Fruit fly (Drosophila melanogaster) whole organism, embryonic: Measurements from ENCODE around the gene CG42342.
A peak's percentile ranks its signal among the peaks of the same experiment; 100 is the strongest.

Source experiments
- Ada2b ChIP-seq: fragments of 200-800 bp; sonication (Bioruptor generic); IDR thresholded peaks from 2 replicates; pipeline ENCODE4 v1.3.6; 2022; ENCODE audit warnings: missing biosample characterization, missing genetic modification characterization
- Bdp1 ChIP-seq: fragments of 200-800 bp; sonication (Bioruptor generic); optimal IDR thresholded peaks from 3 replicates; lab custom pipeline; 2016; ENCODE audit warnings: missing biosample characterization, missing genetic modification characterization
- CG11085 ChIP-seq: fragments of 200-800 bp; sonication (Bioruptor generic); IDR thresholded peaks from 2 replicates; pipeline ENCODE4 v1.3.6; 2022; ENCODE audit warnings: missing biosample characterization, missing genetic modification characterization
- CG14441 ChIP-seq: fragments of 200-800 bp; sonication (Bioruptor generic); IDR thresholded peaks from 2 replicates; pipeline ENCODE4 v1.3.6; 2022; ENCODE audit warnings: missing biosample characterization, missing genetic modification characterization
- CG14965 ChIP-seq: fragments of 200-800 bp; sonication (Bioruptor generic); optimal IDR thresholded peaks from 2 replicates; lab custom pipeline; 2016; ENCODE audit warnings: missing biosample characterization, missing genetic modification characterization, borderline replicate concordance
- CG15269 ChIP-seq: fragments of 200-800 bp; sonication (Bioruptor generic); optimal IDR thresholded peaks from 2 replicates; lab custom pipeline; 2018; ENCODE audit warnings: missing biosample characterization, mild to moderate bottlenecking, missing genetic modification characterization, moderate library complexity
- CG15696 ChIP-seq: fragments of 200-800 bp; sonication (Bioruptor generic); optimal IDR thresholded peaks from 2 replicates; lab custom pipeline; 2019; ENCODE audit warnings: missing biosample characterization, mild to moderate bottlenecking, missing genetic modification characterization, moderate library complexity
- CG18599 ChIP-seq: fragments of 200-800 bp; sonication (Bioruptor generic); optimal IDR thresholded peaks from 3 replicates; lab custom pipeline; 2017; ENCODE audit warnings: missing biosample characterization, missing genetic modification characterization, mild to moderate bottlenecking, moderate library complexity, missing genetic modification reagents
- CG3163 ChIP-seq: fragments of 200-800 bp; sonication (Bioruptor generic); optimal IDR thresholded peaks from 3 replicates; lab custom pipeline; 2016; ENCODE audit warnings: missing biosample characterization, missing genetic modification characterization
- CG32772 ChIP-seq: fragments of 200-800 bp; sonication (Bioruptor generic); IDR thresholded peaks from 2 replicates; pipeline ENCODE4 v1.3.6; 2022; ENCODE audit warnings: missing biosample characterization, missing genetic modification characterization
- CG42726 ChIP-seq: fragments of 200-800 bp; sonication (Bioruptor generic); IDR thresholded peaks from 2 replicates; pipeline ENCODE4 v1.3.6; 2022; ENCODE audit warnings: missing biosample characterization, missing genetic modification characterization; ENCODE audit not compliant: partially characterized antibody
- CG6854 ChIP-seq: fragments of 200-800 bp; sonication (Bioruptor generic); optimal IDR thresholded peaks from 3 replicates; lab custom pipeline; 2017; ENCODE audit warnings: missing biosample characterization, mild to moderate bottlenecking, missing genetic modification characterization
- CG7963 ChIP-seq: fragments of 200-800 bp; sonication (Bioruptor generic); IDR thresholded peaks from 3 replicates; pipeline ENCODE4 v1.3.6; 2022; ENCODE audit warnings: missing biosample characterization, missing genetic modification characterization; ENCODE audit not compliant: partially characterized antibody
- CG8089 ChIP-seq: fragments of 200-800 bp; sonication (Bioruptor generic); optimal IDR thresholded peaks from 3 replicates; lab custom pipeline; 2016; ENCODE audit warnings: missing biosample characterization, missing genetic modification characterization
- CG8359 ChIP-seq: fragments of 200-800 bp; sonication (Bioruptor generic); optimal IDR thresholded peaks from 2 replicates; lab custom pipeline; 2017; ENCODE audit warnings: missing biosample characterization, mild to moderate bottlenecking, missing genetic modification characterization, borderline replicate concordance
- CG9797 ChIP-seq: fragments of 200-800 bp; sonication (Bioruptor generic); optimal IDR thresholded peaks from 3 replicates; lab custom pipeline; 2018; ENCODE audit warnings: missing biosample characterization, mild to moderate bottlenecking, missing genetic modification characterization
- D19B ChIP-seq: fragments of 200-800 bp; sonication (Bioruptor generic); optimal IDR thresholded peaks from 2 replicates; lab custom pipeline; 2017; ENCODE audit warnings: missing biosample characterization, mild to moderate bottlenecking, missing genetic modification characterization
- E2f1 ChIP-seq: fragments of 200-800 bp; sonication (Bioruptor generic); IDR thresholded peaks from 2 replicates; pipeline ENCODE4 v1.3.6; 2022; ENCODE audit warnings: missing biosample characterization, missing genetic modification characterization
- E2f2 ChIP-seq: fragments of 200-800 bp; sonication (Bioruptor generic); IDR thresholded peaks from 2 replicates; pipeline ENCODE4 v1.3.6; 2022; ENCODE audit warnings: missing biosample characterization, missing genetic modification characterization
- Elba2 ChIP-seq: fragments of 200-800 bp; sonication (Bioruptor generic); optimal IDR thresholded peaks from 3 replicates; lab custom pipeline; 2016; ENCODE audit warnings: missing biosample characterization, missing genetic modification characterization
- Ets65A ChIP-seq: fragments of 200-800 bp; sonication (Bioruptor generic); peaks from one replicate; lab custom pipeline; 2016; ENCODE audit warnings: missing biosample characterization, missing genetic modification characterization
- Ets97D ChIP-seq: fragments of 200-800 bp; sonication (Bioruptor generic); optimal IDR thresholded peaks from 3 replicates; lab custom pipeline; 2016; ENCODE audit warnings: missing biosample characterization, missing genetic modification characterization
- Lim3 ChIP-seq: fragments of 200-800 bp; sonication (Bioruptor generic); IDR thresholded peaks from 2 replicates; pipeline ENCODE4 v1.3.6; 2022; ENCODE audit warnings: missing biosample characterization, missing genetic modification characterization
- MESR4 ChIP-seq: fragments of 200-800 bp; sonication (Bioruptor generic); optimal IDR thresholded peaks from 2 replicates; lab custom pipeline; 2018; ENCODE audit warnings: missing biosample characterization, mild to moderate bottlenecking, missing genetic modification characterization, moderate library complexity
- Mes4 ChIP-seq: fragments of 200-800 bp; sonication (Bioruptor generic); optimal IDR thresholded peaks from 2 replicates; lab custom pipeline; 2016; ENCODE audit warnings: missing biosample characterization, missing genetic modification characterization
- NC2α ChIP-seq: fragments of 200-800 bp; sonication (Bioruptor generic); optimal IDR thresholded peaks from 2 replicates; lab custom pipeline; 2016; ENCODE audit warnings: missing biosample characterization, missing genetic modification characterization
- Six4 ChIP-seq: fragments of 200-800 bp; sonication (Bioruptor generic); optimal IDR thresholded peaks from 2 replicates; lab custom pipeline; 2016; ENCODE audit warnings: missing biosample characterization, missing genetic modification characterization
- Ssrp ChIP-seq: fragments of 200-800 bp; sonication (Bioruptor generic); optimal IDR thresholded peaks from 2 replicates; lab custom pipeline; 2018; ENCODE audit warnings: missing biosample characterization, mild to moderate bottlenecking, missing genetic modification characterization, moderate library complexity
- Taf1 ChIP-seq: fragments of 200-800 bp; sonication (Bioruptor generic); IDR thresholded peaks from 2 replicates; pipeline ENCODE4 v1.3.6; 2022; ENCODE audit warnings: missing biosample characterization, missing genetic modification characterization
- Tbp ChIP-seq: fragments of >200 bp; optimal IDR thresholded peaks from 2 replicates; lab custom pipeline; 2018; ENCODE audit warnings: missing biosample characterization, missing genetic modification characterization
- Xbp1 ChIP-seq: fragments of 200-800 bp; sonication (Bioruptor generic); optimal IDR thresholded peaks from 3 replicates; lab custom pipeline; 2016; ENCODE audit warnings: missing biosample characterization, mild to moderate bottlenecking, missing genetic modification characterization
- al ChIP-seq: fragments of 200-800 bp; sonication (Bioruptor generic); IDR thresholded peaks from 2 replicates; pipeline ENCODE4 v1.3.6; 2022; ENCODE audit warnings: missing biosample characterization, missing genetic modification characterization
- ash1 ChIP-seq: fragments of 200-800 bp; sonication (Bioruptor generic); optimal IDR thresholded peaks from 2 replicates; lab custom pipeline; 2018; ENCODE audit warnings: missing biosample characterization, mild to moderate bottlenecking, missing genetic modification characterization
- chinmo ChIP-seq: fragments of 200-800 bp; sonication (Bioruptor generic); IDR thresholded peaks from 4 replicates; pipeline ENCODE4 v1.3.6; 2022; ENCODE audit warnings: missing biosample characterization, missing genetic modification characterization; ENCODE audit not compliant: partially characterized antibody
- croc ChIP-seq: fragments of 200-800 bp; sonication (Bioruptor generic); conservative IDR thresholded peaks from 3 replicates; pipeline ENCODE4 v1.3.6; 2022; ENCODE audit warnings: missing biosample characterization, missing genetic modification characterization
- crol ChIP-seq: fragments of 200-800 bp; sonication (Bioruptor generic); IDR thresholded peaks from 2 replicates; pipeline ENCODE4 v1.3.6; 2022; ENCODE audit warnings: missing biosample characterization, missing genetic modification characterization
- eyg ChIP-seq: fragments of 200-800 bp; sonication (Bioruptor generic); optimal IDR thresholded peaks from 3 replicates; lab custom pipeline; 2016; ENCODE audit warnings: missing biosample characterization, missing genetic modification characterization
- fd102C ChIP-seq: fragments of 200-800 bp; sonication (Bioruptor generic); optimal IDR thresholded peaks from 2 replicates; lab custom pipeline; 2018; ENCODE audit warnings: missing biosample characterization, mild to moderate bottlenecking, missing genetic modification characterization, moderate library complexity
- gsb-n ChIP-seq: fragments of 200-800 bp; sonication (Bioruptor generic); optimal IDR thresholded peaks from 3 replicates; lab custom pipeline; 2018; ENCODE audit warnings: missing biosample characterization, mild to moderate bottlenecking, missing genetic modification characterization
- inv ChIP-seq: fragments of 200-800 bp; sonication (Bioruptor generic); IDR thresholded peaks from 2 replicates; pipeline ENCODE4 v1.3.6; 2022; ENCODE audit warnings: missing biosample characterization, missing genetic modification characterization; ENCODE audit not compliant: partially characterized antibody
- kni ChIP-seq: fragments of 200-800 bp; sonication (Bioruptor generic); optimal IDR thresholded peaks from 3 replicates; lab custom pipeline; 2017; ENCODE audit warnings: mild to moderate bottlenecking, missing biosample characterization, missing genetic modification reagents, missing genetic modification characterization
- nerfin-2 ChIP-seq: fragments of 200-800 bp; sonication (Bioruptor generic); IDR thresholded peaks from 2 replicates; pipeline ENCODE4 v1.3.6; 2022; ENCODE audit warnings: missing biosample characterization, missing genetic modification characterization; ENCODE audit not compliant: partially characterized antibody
- psq ChIP-seq: fragments of 200-800 bp; sonication (Bioruptor generic); optimal IDR thresholded peaks from 2 replicates; lab custom pipeline; 2017; ENCODE audit warnings: missing biosample characterization, missing genetic modification characterization
- salm ChIP-seq: fragments of 200-800 bp; sonication (Bioruptor generic); optimal IDR thresholded peaks from 2 replicates; lab custom pipeline; 2018; ENCODE audit warnings: missing biosample characterization, mild to moderate bottlenecking, missing genetic modification characterization
- seq ChIP-seq: fragments of 200-800 bp; sonication (Bioruptor generic); IDR thresholded peaks from 2 replicates; pipeline ENCODE4 v1.3.6; 2022; ENCODE audit warnings: missing biosample characterization, missing genetic modification characterization
- shn ChIP-seq: fragments of 200-800 bp; sonication (Bioruptor generic); optimal IDR thresholded peaks from 3 replicates; lab custom pipeline; 2016; ENCODE audit warnings: missing biosample characterization, missing genetic modification characterization
- sim ChIP-seq: fragments of 200-800 bp; sonication (Bioruptor generic); IDR thresholded peaks from 2 replicates; pipeline ENCODE4 v1.3.6; 2022; ENCODE audit warnings: missing biosample characterization, missing genetic modification characterization
- slou ChIP-seq: fragments of 200-800 bp; sonication (Bioruptor generic); optimal IDR thresholded peaks from 3 replicates; lab custom pipeline; 2016; ENCODE audit warnings: missing biosample characterization, missing genetic modification characterization
- usp ChIP-seq: fragments of >200 bp; optimal IDR thresholded peaks from 2 replicates; lab custom pipeline; 2017; ENCODE audit warnings: missing biosample characterization, missing genetic modification characterization
- vnd ChIP-seq: fragments of 200-800 bp; sonication (Bioruptor generic); IDR thresholded peaks from 3 replicates; pipeline ENCODE4 v1.3.6; 2022; ENCODE audit warnings: missing biosample characterization, missing genetic modification characterization; ENCODE audit not compliant: partially characterized antibody
- zf30C ChIP-seq: fragments of 200-800 bp; sonication (Bioruptor generic); optimal IDR thresholded peaks from 3 replicates; lab custom pipeline; 2018; ENCODE audit warnings: missing biosample characterization, mild to moderate bottlenecking, missing genetic modification characterization

Gene CG42342

dm6 chr3R:16524593-16525111 is 22.1 kb downstream of the CG42342 start (continued):
- TF ChIP-seq Ets65A: peak; percentile 90
- TF ChIP-seq CG11085 (GFP tag; lab: Robert Waterston, UW): no peak
- TF ChIP-seq chinmo (GFP tag; lab: Robert Waterston, UW): 0 out of 4 replicates have a peak, but pooled peaks have one; percentile 55
- no peak for TF ChIP-seq salm (tag; lab: Kevin White, UChicago)
- no peak for TF ChIP-seq fd102C (GFP tag; lab: Kevin White, UChicago)
- TF ChIP-seq zf30C (GFP tag; lab: Kevin White, UChicago): no peak
- peak; percentile 40 for TF ChIP-seq NC2α (GFP tag; lab: Kevin White, UChicago)
- no peak for TF ChIP-seq usp (GFP tag; lab: Kevin White, UChicago)
- TF ChIP-seq E2f1: no peak
- 0 out of 3 replicates have a peak, but pooled peaks have one; percentile 33 for TF ChIP-seq vnd (GFP tag; lab: Robert Waterston, UW)
- TF ChIP-seq Taf1 (GFP tag; lab: Robert Waterston, UW): no peak
- TF ChIP-seq psq (GFP tag; lab: Kevin White, UChicago): no peak
- no peak for TF ChIP-seq Tbp
- peak; percentile 19 for TF ChIP-seq Ssrp (tag; lab: Kevin White, UChicago)
- no peak for TF ChIP-seq seq (GFP tag; lab: Robert Waterston, UW)
- TF ChIP-seq Six4: peak; percentile 32
- TF ChIP-seq sim (GFP tag; lab: Robert Waterston, UW): 0 out of 2 replicates have a peak, but pooled peaks have one; percentile 40
- no peak for TF ChIP-seq D19B (GFP tag; lab: Kevin White, UChicago)
- TF ChIP-seq CG8089 (GFP tag; lab: Kevin White, UChicago): peak; percentile 22
- no peak for TF ChIP-seq slou (GFP tag; lab: Kevin White, UChicago)
- no peak for TF ChIP-seq CG15269 (tag; lab: Kevin White, UChicago)
- TF ChIP-seq Xbp1 (GFP tag; lab: Kevin White, UChicago): no peak
- peak; percentile 51 for TF ChIP-seq CG9797 (GFP tag; lab: Kevin White, UChicago)
- no peak for TF ChIP-seq E2f2
- peak; percentile 76 for TF ChIP-seq CG8359 (GFP tag; lab: Kevin White, UChicago)
- TF ChIP-seq eyg: no peak
- TF ChIP-seq nerfin-2 (GFP tag; lab: Robert Waterston, UW): no peak
- peak; percentile 25 for TF ChIP-seq gsb-n (tag; lab: Kevin White, UChicago)
- no peak for TF ChIP-seq MESR4 (GFP tag; lab: Kevin White, UChicago)
- no peak for TF ChIP-seq al (GFP tag; lab: Robert Waterston, UW)
- TF ChIP-seq CG32772 (GFP tag; lab: Robert Waterston, UW): no peak
- peak; percentile 9 for TF ChIP-seq Bdp1 (GFP tag; lab: Kevin White, UChicago)
- TF ChIP-seq Ets97D (GFP tag; lab: Kevin White, UChicago): no peak
- no peak for TF ChIP-seq CG6854 (GFP tag; lab: Kevin White, UChicago)
- TF ChIP-seq CG14441 (GFP tag; lab: Robert Waterston, UW): 0 out of 2 replicates have a peak, but pooled peaks have one; percentile 34
- TF ChIP-seq shn (GFP tag; lab: Kevin White, UChicago): peak; percentile 36
- no peak for TF ChIP-seq CG14965
- peak; percentile 4 for TF ChIP-seq CG18599 (GFP tag; lab: Kevin White, UChicago)
- no peak for TF ChIP-seq Lim3 (GFP tag; lab: Robert Waterston, UW)
- no peak for TF ChIP-seq Ada2b (GFP tag; lab: Robert Waterston, UW)
- no peak for TF ChIP-seq Elba2 (GFP tag; lab: Kevin White, UChicago)
- TF ChIP-seq CG7963: no peak
- peak; percentile 98 for TF ChIP-seq kni (GFP tag; lab: Kevin White, UChicago)
- TF ChIP-seq crol (GFP tag; lab: Robert Waterston, UW): peak; percentile 81
- TF ChIP-seq Mes4 (GFP tag; lab: Kevin White, UChicago): peak; percentile 61
- no peak for TF ChIP-seq ash1 (GFP tag; lab: Kevin White, UChicago)
- no peak for TF ChIP-seq inv
- TF ChIP-seq CG15696 (tag; lab: Kevin White, UChicago): peak; percentile 86
- TF ChIP-seq CG3163 (GFP tag; lab: Kevin White, UChicago): no peak
- TF ChIP-seq croc (GFP tag; lab: Robert Waterston, UW): peak; percentile 39
- TF ChIP-seq CG42726 (GFP tag; lab: Robert Waterston, UW): no peak
